Worm (Caenorhabditis elegans) whole organism, dauer: Measurements from ENCODE around the gene col-103.

Experiments
- unc-62 ChIP-seq: sonication (generic microtip); optimal IDR thresholded peaks from 2 replicates; lab custom pipeline; 2017; ENCODE audit warnings: missing biosample characterization, missing genetic modification reagents, missing genetic modification characterization

Gene col-103

ce11 chrIV:762486-763376 lies 747 bp downstream of the col-103 start:
- TF ChIP-seq unc-62: no peak

- no peak for TF ChIP-seq unc-62
These were observed 1.4 kb downstream of the col-103 start for ce11 chrIV:762016-762459.

- no peak for TF ChIP-seq unc-62
These were observed 3.2 kb downstream of the col-103 start, which contains the start of gene gst-40 for ce11 chrIV:760267-760666. Gene gst-40 (plus strand): TSS chrIV:760502.

ce11 chrIV:757548-757947 lies 5.9 kb downstream of the col-103 start:
- no peak for TF ChIP-seq unc-62

ce11 chrIV:756956-757355 lies 6.5 kb downstream of the col-103 start:
- TF ChIP-seq unc-62: no peak

- TF ChIP-seq unc-62: no peak
These were observed 7.1 kb downstream of the col-103 start, which contains the start of gene srt-23 for ce11 chrIV:756421-756820. Gene srt-23 (plus strand): TSS chrIV:756721.

- no peak for TF ChIP-seq unc-62
These were observed 9.0 kb downstream of the col-103 start for ce11 chrIV:754357-754972.

- TF ChIP-seq unc-62: no peak
These were observed 13.9 kb downstream of the col-103 start for ce11 chrIV:749557-749956.

ce11 chrIV:746333-746732 lies 17.1 kb downstream of the col-103 start:
- no peak for TF ChIP-seq unc-62

- TF ChIP-seq unc-62: no peak
These were observed 21.6 kb downstream of the col-103 start for ce11 chrIV:741831-742230.

ce11 chrIV:740674-741073 lies 22.8 kb downstream of the col-103 start:
- TF ChIP-seq unc-62: no peak

- no peak for TF ChIP-seq unc-62
These were observed 27.0 kb downstream of the col-103 start, which contains the start of gene kvs-5 for ce11 chrIV:736447-736846. Gene kvs-5 (plus strand): TSS chrIV:736747.

- TF ChIP-seq unc-62: no peak
These were observed 32.5 kb downstream of the col-103 start, which contains the start of gene srt-24 for ce11 chrIV:730937-731336. Gene srt-24 (minus strand): TSS chrIV:731037.

ce11 chrIV:728095-728494 lies 35.4 kb downstream of the col-103 start, which contains the start of gene Y55F3C.9:
Gene Y55F3C.9 (minus strand): TSS chrIV:728195.
- no peak for TF ChIP-seq unc-62

- no peak for TF ChIP-seq unc-62
These were observed 44.1 kb downstream of the col-103 start, which contains the start of gene Y55F3C.10 for ce11 chrIV:719351-719750. Gene Y55F3C.10 (minus strand): TSS chrIV:719451.

ce11 chrIV:716323-716722 lies 47.2 kb downstream of the col-103 start, which contains the start of gene clec-164:
Gene clec-164 (plus strand): TSS chrIV:716623.
- no peak for TF ChIP-seq unc-62

- no peak for TF ChIP-seq unc-62
These were observed 48.0 kb downstream of the col-103 start for ce11 chrIV:715433-715832.
